Fruit fly (Drosophila melanogaster) S2 (cell line): ENCODE data around the gene Stat92E.

Source experiments
- CG8478 ChIP-seq: fragments of >200 bp; optimal IDR thresholded peaks from 2 replicates; lab custom pipeline; 2018
- CTCF ChIP-seq, 2 experiments: fragments of >200 bp; optimal IDR thresholded peaks; 2 replicates each; lab custom pipeline; 2018

DNA sequence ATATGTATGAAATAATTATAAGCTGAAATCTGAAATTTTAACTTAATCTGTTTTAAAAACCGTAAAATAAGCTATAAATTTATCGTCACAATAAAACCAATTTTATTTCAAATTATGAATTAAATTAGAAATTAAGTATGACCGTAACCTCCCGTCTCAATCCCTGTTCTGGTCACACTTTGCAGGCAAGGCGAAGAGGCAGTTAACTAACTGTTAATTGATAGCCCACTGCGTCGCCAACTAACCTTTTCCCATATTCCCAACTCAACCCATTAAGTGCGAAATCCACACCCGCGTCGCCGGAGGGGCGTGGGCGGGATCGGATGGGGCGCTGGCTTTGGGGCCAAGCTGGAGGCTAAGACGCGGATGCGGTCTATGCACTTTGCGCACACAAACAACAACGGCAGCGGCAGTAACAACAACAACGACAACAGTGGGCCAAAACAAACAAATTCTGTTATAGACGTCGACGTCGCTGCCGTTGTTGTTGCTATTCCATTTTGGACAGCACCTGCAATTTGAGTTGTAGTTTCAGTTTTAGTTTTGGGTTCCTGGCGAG lies 8.6 kb upstream of the Stat92E start, which contains the start of gene CG5191:
- TF ChIP-seq CG8478 (no peak), CTCF (optimal IDR thresholded peaks at IDR 0.05; lab: Kevin White, UChicago) (no peak)
